Worm (Caenorhabditis elegans) whole organism, L2 larva: ENCODE results near the gene F01D4.8.

Experiments used
- C34F6.9 ChIP-seq: fragments of 150-350 bp; optimal IDR thresholded peaks from 2 replicates; lab custom pipeline; 2014; ENCODE audit warnings: missing biosample characterization, missing genetic modification characterization
- F13H6.1 ChIP-seq: sonication (generic microtip); optimal IDR thresholded peaks from 2 replicates; lab custom pipeline; 2016; ENCODE audit warnings: missing genetic modification characterization, missing compliant biosample characterization
- R02D3.7 ChIP-seq: fragments of 150-350 bp; optimal IDR thresholded peaks from 2 replicates; lab custom pipeline; 2014; ENCODE audit warnings: missing biosample characterization, missing genetic modification characterization
- Y55F3AM.14 ChIP-seq: fragments of 200-800 bp; sonication (Bioruptor generic); optimal IDR thresholded peaks from 2 replicates; lab custom pipeline; 2018; ENCODE audit warnings: mild to moderate bottlenecking, missing genetic modification characterization, missing compliant biosample characterization
- ZK546.5 ChIP-seq: sonication (generic microtip); optimal IDR thresholded peaks from 2 replicates; lab custom pipeline; 2017; ENCODE audit warnings: missing biosample characterization, missing genetic modification characterization
- alr-1 ChIP-seq: fragments of 150-350 bp; optimal IDR thresholded peaks from 2 replicates; lab custom pipeline; 2014; ENCODE audit warnings: missing biosample characterization, missing genetic modification characterization
- aly-2 ChIP-seq: fragments of 150-350 bp; optimal IDR thresholded peaks from 2 replicates; lab custom pipeline; 2014; ENCODE audit warnings: missing biosample characterization, missing genetic modification characterization
- ama-1 ChIP-seq: fragments of 150-350 bp; optimal IDR thresholded peaks from 2 replicates; lab custom pipeline; 2018; ENCODE audit warnings: inconsistent platforms
- blmp-1 ChIP-seq: sonication (generic microtip); optimal IDR thresholded peaks from 2 replicates; lab custom pipeline; 2017; ENCODE audit warnings: missing genetic modification characterization, mild to moderate bottlenecking, missing compliant biosample characterization, antibody characterized with exemption, moderate library complexity; ENCODE audit not compliant: insufficient read depth
- ceh-16 ChIP-seq: fragments of 150-350 bp; optimal IDR thresholded peaks from 2 replicates; lab custom pipeline; 2014; ENCODE audit warnings: missing biosample characterization, missing genetic modification characterization
- ceh-82 ChIP-seq: fragments of 150-350 bp; optimal IDR thresholded peaks from 2 replicates; lab custom pipeline; 2014; ENCODE audit warnings: missing biosample characterization, missing genetic modification characterization
- crh-2 ChIP-seq: sonication (generic microtip); optimal IDR thresholded peaks from 2 replicates; lab custom pipeline; 2017; ENCODE audit warnings: missing biosample characterization, missing genetic modification characterization
- dmd-4 ChIP-seq: sonication (generic microtip); optimal IDR thresholded peaks from 2 replicates; lab custom pipeline; 2017; ENCODE audit warnings: missing biosample characterization, missing genetic modification characterization
- egl-27 ChIP-seq: sonication (generic microtip); optimal IDR thresholded peaks from 3 replicates; lab custom pipeline; 2017; ENCODE audit warnings: missing biosample characterization, missing genetic modification reagents, missing genetic modification characterization
- elt-1 ChIP-seq: fragments of 150-350 bp; optimal IDR thresholded peaks from 2 replicates; lab custom pipeline; 2014; ENCODE audit warnings: missing biosample characterization, missing genetic modification characterization
- elt-3 ChIP-seq: sonication (generic microtip); optimal IDR thresholded peaks from 2 replicates; lab custom pipeline; 2017; ENCODE audit warnings: missing biosample characterization, missing genetic modification characterization
- fos-1 ChIP-seq: fragments of 150-350 bp; optimal IDR thresholded peaks from 2 replicates; lab custom pipeline; 2014; ENCODE audit warnings: missing biosample characterization, missing genetic modification characterization
- gmeb-1 ChIP-seq: fragments of 150-350 bp; optimal IDR thresholded peaks from 2 replicates; lab custom pipeline; 2014; ENCODE audit warnings: missing biosample characterization, missing genetic modification characterization
- lin-11 ChIP-seq: fragments of 150-350 bp; sonication (generic microtip); optimal IDR thresholded peaks from 2 replicates; lab custom pipeline; 2014; ENCODE audit warnings: missing biosample characterization, missing genetic modification characterization, inconsistent platforms, mixed read lengths
- lin-13 ChIP-seq: fragments of 150-350 bp; optimal IDR thresholded peaks from 2 replicates; lab custom pipeline; 2014; ENCODE audit warnings: missing biosample characterization, missing genetic modification reagents, missing genetic modification characterization
- lin-39 ChIP-seq: fragments of 150-350 bp; optimal IDR thresholded peaks from 2 replicates; lab custom pipeline; 2014; ENCODE audit warnings: missing biosample characterization, missing genetic modification reagents, missing genetic modification characterization
- lsy-2 ChIP-seq, 2 experiments: fragments of 150-350 bp in 1 of 2; sonication (generic microtip) in 1 of 2; optimal IDR thresholded peaks; 2 replicates each; lab custom pipeline; 2014 to 2017; ENCODE audit warnings: missing biosample characterization in 2 of 2, missing genetic modification characterization in 2 of 2
- mab-5 ChIP-seq: fragments of 150-350 bp; optimal IDR thresholded peaks from 2 replicates; lab custom pipeline; 2014; ENCODE audit warnings: missing biosample characterization, missing genetic modification characterization
- mbf-1 ChIP-seq: sonication (generic microtip); optimal IDR thresholded peaks from 2 replicates; lab custom pipeline; 2017; ENCODE audit warnings: missing biosample characterization, missing genetic modification characterization
- mdl-1 ChIP-seq, 2 experiments: fragments of 150-350 bp in 1 of 2; sonication (generic microtip) in 1 of 2; optimal IDR thresholded peaks; 2 replicates each; lab custom pipeline; 2017; ENCODE audit warnings: missing biosample characterization in 2 of 2, missing genetic modification characterization in 2 of 2
- nhr-10 ChIP-seq: sonication (generic microtip); optimal IDR thresholded peaks from 2 replicates; lab custom pipeline; 2017; ENCODE audit warnings: missing biosample characterization, missing genetic modification characterization
- nhr-11 ChIP-seq: fragments of 150-350 bp; optimal IDR thresholded peaks from 2 replicates; lab custom pipeline; 2014; ENCODE audit warnings: missing biosample characterization, missing genetic modification characterization
- nhr-12 ChIP-seq: fragments of 150-350 bp; optimal IDR thresholded peaks from 2 replicates; lab custom pipeline; 2014; ENCODE audit warnings: missing biosample characterization, missing genetic modification characterization
- nhr-129 ChIP-seq: fragments of 150-350 bp; optimal IDR thresholded peaks from 2 replicates; lab custom pipeline; 2014; ENCODE audit warnings: missing biosample characterization, missing genetic modification characterization
- nhr-21 ChIP-seq: fragments of 150-350 bp; optimal IDR thresholded peaks from 2 replicates; lab custom pipeline; 2014; ENCODE audit warnings: missing biosample characterization, missing genetic modification characterization
- nhr-23 ChIP-seq: fragments of 150-350 bp; optimal IDR thresholded peaks from 2 replicates; lab custom pipeline; 2014; ENCODE audit warnings: missing biosample characterization, missing genetic modification reagents, missing genetic modification characterization
- nhr-237 ChIP-seq: fragments of 150-350 bp; optimal IDR thresholded peaks from 2 replicates; lab custom pipeline; 2014; ENCODE audit warnings: missing biosample characterization, missing genetic modification characterization
- nhr-25 ChIP-seq: fragments of 150-350 bp; sonication (generic microtip); optimal IDR thresholded peaks from 3 replicates; lab custom pipeline; 2014; ENCODE audit warnings: missing biosample characterization, missing genetic modification characterization
- nhr-6 ChIP-seq: fragments of 150-350 bp; optimal IDR thresholded peaks from 2 replicates; lab custom pipeline; 2014; ENCODE audit warnings: missing biosample characterization, missing genetic modification characterization
- nhr-77 ChIP-seq: fragments of 150-350 bp; optimal IDR thresholded peaks from 2 replicates; lab custom pipeline; 2014; ENCODE audit warnings: missing biosample characterization, missing genetic modification characterization
- peb-1 ChIP-seq: fragments of 150-350 bp; optimal IDR thresholded peaks from 2 replicates; lab custom pipeline; 2014; ENCODE audit warnings: missing biosample characterization, missing genetic modification characterization
- sem-4 ChIP-seq: fragments of 150-350 bp; optimal IDR thresholded peaks from 2 replicates; lab custom pipeline; 2014; ENCODE audit warnings: missing biosample characterization, missing genetic modification reagents, missing genetic modification characterization
- skn-1 ChIP-seq: sonication (generic microtip); optimal IDR thresholded peaks from 2 replicates; lab custom pipeline; 2017; ENCODE audit warnings: missing biosample characterization, missing genetic modification characterization
- sma-3 ChIP-seq: sonication (generic microtip); optimal IDR thresholded peaks from 2 replicates; lab custom pipeline; 2016; ENCODE audit warnings: missing genetic modification reagents, missing genetic modification characterization, missing compliant biosample characterization
- sma-9 ChIP-seq, 2 experiments: fragments of 150-350 bp in 1 of 2; sonication (generic microtip) in 1 of 2; optimal IDR thresholded peaks; 2 replicates each; lab custom pipeline; 2014 to 2016; ENCODE audit warnings: missing genetic modification characterization in 2 of 2, mild to moderate bottlenecking in 1 of 2, missing biosample characterization in 1 of 2, missing compliant biosample characterization in 1 of 2, missing genetic modification reagents in 1 of 2, moderate library complexity in 1 of 2
- snpc-4 ChIP-seq: fragments of 150-350 bp; optimal IDR thresholded peaks from 2 replicates; lab custom pipeline; 2014; ENCODE audit warnings: missing biosample characterization, missing genetic modification characterization
- unc-39 ChIP-seq: fragments of 150-350 bp; optimal IDR thresholded peaks from 2 replicates; lab custom pipeline; 2014; ENCODE audit warnings: missing biosample characterization, missing genetic modification characterization
- unc-55 ChIP-seq: fragments of 150-350 bp; sonication (generic microtip); optimal IDR thresholded peaks from 3 replicates; lab custom pipeline; 2014; ENCODE audit warnings: missing biosample characterization, missing genetic modification reagents, missing genetic modification characterization
- unc-62 ChIP-seq: fragments of 150-350 bp; optimal IDR thresholded peaks from 2 replicates; lab custom pipeline; 2014; ENCODE audit warnings: missing biosample characterization, missing genetic modification reagents, missing genetic modification characterization
- zag-1 ChIP-seq: fragments of 150-350 bp; optimal IDR thresholded peaks from 2 replicates; lab custom pipeline; 2014; ENCODE audit warnings: missing biosample characterization, missing genetic modification characterization
- ztf-1 ChIP-seq: fragments of 200-800 bp; sonication (Bioruptor generic); conservative IDR thresholded peaks from 2 replicates; pipeline ENCODE4 v1.3.6; 2022; ENCODE audit warnings: missing genetic modification characterization, missing compliant biosample characterization
- ztf-11 ChIP-seq: sonication (generic microtip); optimal IDR thresholded peaks from 2 replicates; lab custom pipeline; 2017; ENCODE audit warnings: missing biosample characterization, missing genetic modification characterization
- ztf-4 ChIP-seq: fragments of 150-350 bp; optimal IDR thresholded peaks from 2 replicates; lab custom pipeline; 2014; ENCODE audit warnings: missing biosample characterization, missing genetic modification characterization

The F01D4.8 gene

ce11 chrIV:10453001-10453400, at the start of gene F01D4.8:
TSS of gene F01D4.8 (minus strand) at chrIV:10453101.
- TF ChIP-seq lsy-2 (tag; optimal IDR thresholded peaks at IDR 0.05; lab: Kevin White, UChicago) (no peak), skn-1 (no peak), C34F6.9 (tag; lab: Kevin White, UChicago) (no peak), nhr-77 (tag; lab: Kevin White, UChicago) (no peak), elt-1 (tag; lab: Kevin White, UChicago) (no peak), unc-62 (GFP tag; lab: Kevin White, UChicago) (no peak), F13H6.1 (tag; lab: Kevin White, UChicago) (no peak), gmeb-1 (tag; lab: Kevin White, UChicago) (no peak), nhr-10 (tag; lab: Kevin White, UChicago) (no peak), dmd-4 (tag; lab: Kevin White, UChicago) (no peak), mab-5 (tag; lab: Kevin White, UChicago) (no peak), nhr-25 (tag; lab: Kevin White, UChicago) (no peak), lin-11 (tag; lab: Kevin White, UChicago) (no peak), nhr-237 (tag; lab: Kevin White, UChicago) (no peak), ztf-4 (tag; lab: Kevin White, UChicago) (no peak), sem-4 (tag; lab: Kevin White, UChicago) (no peak), nhr-23 (tag; lab: Kevin White, UChicago) (no peak), unc-55 (GFP tag; lab: Kevin White, UChicago) (no peak), nhr-12 (tag; lab: Kevin White, UChicago) (no peak), mbf-1 (no peak)

- TF ChIP-seq nhr-129 (tag; lab: Kevin White, UChicago) (peak; percentile 79), lin-39 (tag; lab: Kevin White, UChicago) (no peak), unc-62 (GFP tag; lab: Kevin White, UChicago) (no peak), elt-3 (tag; lab: Kevin White, UChicago) (no peak), mdl-1 (tag; optimal IDR thresholded peaks at IDR 0.05; lab: Kevin White, UChicago) (peak in 1 of 2 experiments; percentile 15), R02D3.7 (no peak), dmd-4 (tag; lab: Kevin White, UChicago) (no peak), nhr-21 (tag; lab: Kevin White, UChicago) (no peak), egl-27 (tag; lab: Kevin White, UChicago) (no peak), C34F6.9 (tag; lab: Kevin White, UChicago) (peak; percentile 72), Y55F3AM.14 (GFP tag; lab: Kevin White, UChicago) (no peak), snpc-4 (tag; lab: Kevin White, UChicago) (no peak), nhr-237 (tag; lab: Kevin White, UChicago) (no peak), ztf-11 (tag; lab: Kevin White, UChicago) (no peak), nhr-23 (tag; lab: Kevin White, UChicago) (no peak), nhr-12 (tag; lab: Kevin White, UChicago) (no peak), blmp-1 (tag; lab: Kevin White, UChicago) (no peak), gmeb-1 (tag; lab: Kevin White, UChicago) (peak; percentile 53), nhr-77 (tag; lab: Kevin White, UChicago) (no peak), sem-4 (tag; lab: Kevin White, UChicago) (no peak), nhr-10 (tag; lab: Kevin White, UChicago) (no peak), skn-1 (no peak), sma-3 (peak; percentile 19), sma-9 (GFP tag; optimal IDR thresholded peaks at IDR 0.05; lab: Kevin White, UChicago) (peak; percentile 77), sma-9 (tag; optimal IDR thresholded peaks at IDR 0.05; lab: Kevin White, UChicago) (no peak), nhr-11 (tag; lab: Kevin White, UChicago) (no peak), elt-1 (tag; lab: Kevin White, UChicago) (no peak), zag-1 (tag; lab: Kevin White, UChicago) (no peak), aly-2 (tag; lab: Kevin White, UChicago) (no peak), mbf-1 (no peak), unc-55 (GFP tag; lab: Kevin White, UChicago) (peak; percentile 36), peb-1 (tag; lab: Kevin White, UChicago) (no peak), ceh-82 (no peak), nhr-6 (tag; lab: Kevin White, UChicago) (no peak), ama-1 (peak; percentile 38), fos-1 (tag; lab: Kevin White, UChicago) (peak; percentile 85), lin-11 (tag; lab: Kevin White, UChicago) (no peak), ztf-1 (no peak), F13H6.1 (tag; lab: Kevin White, UChicago) (peak; percentile 71), unc-39 (tag; lab: Kevin White, UChicago) (no peak), mab-5 (tag; lab: Kevin White, UChicago) (no peak), crh-2 (tag; lab: Kevin White, UChicago) (peak; percentile 82), nhr-25 (tag; lab: Kevin White, UChicago) (no peak), alr-1 (no peak), lin-13 (GFP tag; lab: Kevin White, UChicago) (no peak), ceh-16 (tag; lab: Kevin White, UChicago) (no peak), lsy-2 (tag; optimal IDR thresholded peaks at IDR 0.05; lab: Kevin White, UChicago) (peak in 1 of 2 experiments; percentile 50), ztf-4 (tag; lab: Kevin White, UChicago) (peak; percentile 38), ZK546.5 (tag; lab: Kevin White, UChicago) (no peak)
These were observed 49.4 kb upstream of the F01D4.8 start for ce11 chrIV:10502345-10502744.
